Worm (Caenorhabditis elegans): ENCODE measurements around the gene srz-5.

Gene srz-5

ce11 chrII:3482231-3482630 is 32.3 kb downstream of the srz-5 start, which contains the start of gene smu-2 (continued):
- TF ChIP-seq nhr-11 (tag; optimal IDR thresholded peaks at IDR 0.05): no peak
- peak; percentile 68 for TF ChIP-seq mep-1 (tag; optimal IDR thresholded peaks at IDR 0.05)
- TF ChIP-seq lin-15B (tag; optimal IDR thresholded peaks at IDR 0.05): peak; percentile 88
- TF ChIP-seq snpc-4 (tag; optimal IDR thresholded peaks at IDR 0.05): peak; percentile 41
- peak; percentile 71 to 73 for TF ChIP-seq efl-1 (optimal IDR thresholded peaks at IDR 0.05)
- TF ChIP-seq efl-1 (GFP tag; optimal IDR thresholded peaks at IDR 0.05 in 1 of 2): peak; percentile 71 to 96
- no peak for TF ChIP-seq mef-2 (tag; optimal IDR thresholded peaks at IDR 0.05)
- peak; percentile 24 to 81 (median 55) for TF ChIP-seq ceh-82 (tag; optimal IDR thresholded peaks at IDR 0.05)
- TF ChIP-seq vab-15 (tag; optimal IDR thresholded peaks at IDR 0.05): peak; percentile 68
- peak; percentile 68 for TF ChIP-seq isw-1 (GFP tag; IDR thresholded peaks at IDR 0.05)
- peak; percentile 65 for TF ChIP-seq fkh-8 (tag; optimal IDR thresholded peaks at IDR 0.05)
- TF ChIP-seq grh-1 (GFP tag; IDR thresholded peaks at IDR 0.05): no peak
- TF ChIP-seq egl-27 (tag; optimal IDR thresholded peaks at IDR 0.05): no peak
- peak; percentile 49 for TF ChIP-seq unc-86 (tag; optimal IDR thresholded peaks at IDR 0.05)
- peak; percentile 62 for TF ChIP-seq pax-3 (tag; optimal IDR thresholded peaks at IDR 0.05)
- peak; percentile 67 for TF ChIP-seq C04F5.9 (tag; optimal IDR thresholded peaks at IDR 0.05)
- TF ChIP-seq fkh-10 (GFP tag; optimal IDR thresholded peaks at IDR 0.05): peak; percentile 44
- peak; percentile 66 for TF ChIP-seq sox-4 (tag; optimal IDR thresholded peaks at IDR 0.05)
- peak; percentile 83 for TF ChIP-seq nhr-85 (tag)
- peak in 1 of 2 experiments; percentile 77 for TF ChIP-seq ztf-11 (tag; optimal IDR thresholded peaks at IDR 0.05)
- TF ChIP-seq lin-39 (tag; optimal IDR thresholded peaks at IDR 0.05): peak; percentile 1
- peak; percentile 37 for TF ChIP-seq skn-1 (tag; optimal IDR thresholded peaks at IDR 0.05)
- peak; percentile 48 for TF ChIP-seq elt-2 (tag; optimal IDR thresholded peaks at IDR 0.05)
- TF ChIP-seq nhr-28 (tag; optimal IDR thresholded peaks at IDR 0.05): no peak
- no peak for TF ChIP-seq efl-3 (GFP tag; optimal IDR thresholded peaks at IDR 0.05)
- TF ChIP-seq lin-13 (GFP tag; optimal IDR thresholded peaks at IDR 0.05): peak; percentile 28
- TF ChIP-seq lin-35 (GFP tag; optimal IDR thresholded peaks at IDR 0.05): peak; percentile 51 to 70
- TF ChIP-seq unc-98 (GFP tag; IDR thresholded peaks at IDR 0.05): peak; percentile 68
- peak; percentile 62 for TF ChIP-seq xbp-1 (tag; optimal IDR thresholded peaks at IDR 0.05)
- peak; percentile 71 for TF ChIP-seq tbx-2 (tag; optimal IDR thresholded peaks at IDR 0.05)

ce11 chrII:3481584-3481983 is 32.9 kb downstream of the srz-5 start, which contains the start of gene Y49F6B.8:
Gene Y49F6B.8 (minus strand): TSS chrII:3481684.
- TF ChIP-seq elt-2 (tag; optimal IDR thresholded peaks at IDR 0.05): no peak
- no peak for TF ChIP-seq ceh-63 (GFP tag; optimal IDR thresholded peaks at IDR 0.05)
- no peak for TF ChIP-seq zag-1 (tag; optimal IDR thresholded peaks at IDR 0.05)
- TF ChIP-seq ceh-82 (tag; optimal IDR thresholded peaks at IDR 0.05): no peak
- no peak for TF ChIP-seq nhr-77 (tag; optimal IDR thresholded peaks at IDR 0.05)
- no peak for TF ChIP-seq lin-14 (GFP tag; optimal IDR thresholded peaks at IDR 0.05)
- no peak for TF ChIP-seq mab-9 (GFP tag; IDR thresholded peaks at IDR 0.05)
- no peak for TF ChIP-seq nhr-47 (tag; optimal IDR thresholded peaks at IDR 0.05)
- no peak for TF ChIP-seq xbp-1 (tag; optimal IDR thresholded peaks at IDR 0.05)
- no peak for TF ChIP-seq swsn-7 (tag; optimal IDR thresholded peaks at IDR 0.05)
- no peak for TF ChIP-seq dpl-1 (GFP tag; optimal IDR thresholded peaks at IDR 0.05)
- TF ChIP-seq isw-1 (GFP tag; IDR thresholded peaks at IDR 0.05): no peak
- TF ChIP-seq snu-23 (GFP tag; optimal IDR thresholded peaks at IDR 0.05): no peak
- TF ChIP-seq C34B4.2 (tag; optimal IDR thresholded peaks at IDR 0.05): no peak
- no peak for TF ChIP-seq C16A3.4 (tag; optimal IDR thresholded peaks at IDR 0.05)
- no peak for TF ChIP-seq fkh-4 (tag; optimal IDR thresholded peaks at IDR 0.05; ENCODE audit: borderline replicate concordance)
- no peak for TF ChIP-seq nhr-71 (tag; optimal IDR thresholded peaks at IDR 0.05)
- no peak for TF ChIP-seq nhr-28 (tag; optimal IDR thresholded peaks at IDR 0.05)
- no peak for TF ChIP-seq unc-30 (tag; optimal IDR thresholded peaks at IDR 0.05)
- TF ChIP-seq ztf-11 (tag; optimal IDR thresholded peaks at IDR 0.05): no peak
